Fruit fly (Drosophila melanogaster) Kc167 (cell line): ENCODE measurements around the gene wam.

Source experiments
- Myc ChIP-seq: fragments of >200 bp; optimal IDR thresholded peaks from 2 replicates; lab custom pipeline; 2017; ENCODE audit warnings: missing external identifiers
- Sin3A ChIP-seq: fragments of >200 bp; optimal IDR thresholded peaks from 2 replicates; lab custom pipeline; 2018; ENCODE audit warnings: missing external identifiers
- h ChIP-seq: fragments of >200 bp; optimal IDR thresholded peaks from 3 replicates; lab custom pipeline; 2018; ENCODE audit warnings: missing external identifiers
- insv ChIP-seq: fragments of >200 bp; optimal IDR thresholded peaks from 3 replicates; lab custom pipeline; 2018; ENCODE audit warnings: missing external identifiers
- psq ChIP-seq: fragments of >200 bp; optimal IDR thresholded peaks from 2 replicates; lab custom pipeline; 2017; ENCODE audit warnings: missing external identifiers

DNA sequence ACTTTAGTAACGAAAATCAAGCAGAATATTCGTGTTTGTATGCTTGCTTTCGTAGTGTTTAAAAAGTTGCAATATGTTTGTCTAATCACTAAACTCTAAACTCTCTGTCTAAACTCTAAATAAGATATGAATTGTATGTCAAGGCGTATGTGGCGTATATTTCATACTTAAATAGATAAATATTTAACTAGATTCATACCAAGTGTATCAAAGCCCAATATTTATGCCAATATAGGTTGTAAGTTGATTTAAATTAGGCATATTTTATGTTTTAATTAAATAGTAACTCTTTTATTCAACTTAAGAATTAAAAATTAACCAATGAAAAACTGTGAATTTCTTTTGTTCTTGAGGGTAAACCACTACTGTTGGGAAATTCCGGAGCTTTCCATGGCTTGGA lies at the start of gene wam:
- no peak for TF ChIP-seq insv (lab: Kevin White, UChicago)
- TF ChIP-seq psq (lab: Kevin White, UChicago) = no peak
- no peak for TF ChIP-seq Myc (lab: Kevin White, UChicago)
- TF ChIP-seq h = no peak
- TF ChIP-seq Sin3A (lab: Kevin White, UChicago) = no peak
